Worm (Caenorhabditis elegans) whole organism, midembryonic: ENCODE data around the gene Y67D8C.22.

Experiments
- cog-1 ChIP-seq: sonication (generic microtip); optimal IDR thresholded peaks from 2 replicates; lab custom pipeline; 2016; ENCODE audit warnings: missing genetic modification characterization, missing compliant biosample characterization
- ref-1 ChIP-seq: fragments of 200-800 bp; sonication (Bioruptor generic); conservative IDR thresholded peaks from 2 replicates; pipeline ENCODE4 v1.3.6; 2022; ENCODE audit warnings: missing genetic modification reagents, missing genetic modification characterization, missing compliant biosample characterization

DNA sequence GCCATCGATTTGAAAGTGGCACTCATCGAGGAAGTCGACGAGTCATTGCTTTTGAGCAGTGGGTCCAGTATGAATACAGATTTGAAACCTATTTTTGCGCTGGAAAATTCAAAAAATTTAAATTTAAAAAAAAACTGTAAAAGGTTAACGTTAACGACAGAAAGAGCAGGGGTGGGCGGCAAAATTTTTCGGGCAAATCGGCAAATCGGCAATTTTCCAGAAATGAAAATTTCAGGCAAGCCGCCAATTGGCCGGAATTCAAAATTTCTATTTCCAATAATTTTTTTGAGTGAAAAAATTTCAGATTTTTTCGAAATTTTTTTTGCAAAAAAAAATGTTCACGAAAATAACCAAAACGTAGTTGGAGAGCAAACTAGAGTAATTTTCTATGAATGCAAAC is 10.7 kb upstream of the Y67D8C.22 start, which contains the start of gene Y67D8C.9:
- TF ChIP-seq cog-1 (tag; lab: Kevin White, UChicago), result no peak
- no peak for TF ChIP-seq ref-1 (GFP tag; lab: Robert Waterston, UW)
